Worm (Caenorhabditis elegans): ENCODE results near the gene etc-1.

DNA sequence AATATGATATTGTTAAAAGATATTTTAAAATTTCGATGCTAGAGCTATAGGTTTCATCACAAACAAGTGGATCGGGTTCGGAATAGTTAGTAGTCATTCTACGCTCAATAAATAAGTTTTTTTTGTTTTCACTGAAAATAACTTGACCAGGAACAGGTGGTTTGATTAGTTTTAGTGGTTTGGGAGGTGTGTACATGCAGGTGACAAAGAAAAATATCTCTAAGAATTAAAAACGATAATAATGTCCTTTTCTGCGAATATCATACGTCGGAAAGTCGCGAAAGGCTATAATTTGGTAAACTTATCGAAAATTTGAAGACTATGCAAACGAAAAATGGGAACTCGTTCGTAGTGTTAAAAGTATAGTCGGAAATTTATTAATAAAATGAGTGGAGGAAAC lies 45.7 kb downstream of the etc-1 start, which contains the start of gene srg-15:
- no peak for TF ChIP-seq him-1 (tag; optimal IDR thresholded peaks at IDR 0.05)
- no peak for TF ChIP-seq W03F9.2 (tag; optimal IDR thresholded peaks at IDR 0.05)
